Worm (Caenorhabditis elegans) whole organism, L1 larva: Measurements from ENCODE around the gene srx-111.

Source experiments
- dpl-1 ChIP-seq, 3 experiments: fragments of 150-350 bp in 2 of 3; sonication (generic microtip) in 1 of 3; optimal IDR thresholded peaks; 2 replicates each; lab custom pipeline; 2014 to 2017; ENCODE audit warnings: missing biosample characterization in 3 of 3, missing genetic modification characterization in 3 of 3, missing genetic modification reagents in 3 of 3
- efl-1 ChIP-seq, 4 experiments: fragments of 150-350 bp; optimal IDR thresholded peaks in 3 of 4; peaks in 1 of 4; 1 replicate in 1 of 4; 2 replicates in 3 of 4; lab custom pipeline; 2014; ENCODE audit warnings: missing biosample characterization in 2 of 4, missing genetic modification characterization in 2 of 4, missing genetic modification reagents in 2 of 4
- hlh-17 ChIP-seq: fragments of 200-800 bp; sonication (Bioruptor generic); optimal IDR thresholded peaks from 2 replicates; lab custom pipeline; 2018; ENCODE audit warnings: missing genetic modification characterization, mild to moderate bottlenecking, missing compliant biosample characterization, moderate library complexity, borderline replicate concordance
- lin-13 ChIP-seq: fragments of 150-350 bp; optimal IDR thresholded peaks from 2 replicates; lab custom pipeline; 2014; ENCODE audit warnings: missing biosample characterization, missing genetic modification reagents, missing genetic modification characterization
- nhr-237 ChIP-seq: fragments of 150-350 bp; optimal IDR thresholded peaks from 2 replicates; lab custom pipeline; 2014; ENCODE audit warnings: missing biosample characterization, missing genetic modification characterization
- nhr-77 ChIP-seq: fragments of 150-350 bp; optimal IDR thresholded peaks from 2 replicates; lab custom pipeline; 2014; ENCODE audit warnings: missing biosample characterization, missing genetic modification characterization
- zag-1 ChIP-seq: fragments of 150-350 bp; optimal IDR thresholded peaks from 2 replicates; lab custom pipeline; 2014; ENCODE audit warnings: missing biosample characterization, missing genetic modification characterization

DNA sequence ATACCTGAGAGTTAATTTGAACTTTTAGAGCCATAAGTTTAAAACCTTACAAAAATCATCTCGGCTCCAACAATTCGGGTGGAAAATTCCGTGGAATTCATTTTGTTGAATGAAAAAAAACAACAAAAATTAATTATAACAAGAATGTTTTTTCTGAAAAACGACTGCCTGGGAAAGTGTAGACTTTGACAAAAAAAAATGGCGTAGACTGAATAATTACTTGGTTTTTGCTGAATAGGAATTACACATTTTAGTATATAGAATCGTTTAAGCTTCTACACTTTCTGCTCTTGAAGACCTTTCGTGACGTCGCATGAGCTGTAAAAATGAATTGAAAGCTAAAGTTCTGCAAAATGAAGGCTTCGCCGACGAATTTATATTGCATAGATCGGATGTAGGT lies 6.9 kb downstream of the srx-111 start, which contains the start of gene srx-112:
- TF ChIP-seq zag-1: no peak
- TF ChIP-seq nhr-237 (tag; lab: Kevin White, UChicago): no peak
- no peak for TF ChIP-seq lin-13 (GFP tag; lab: Kevin White, UChicago)
- TF ChIP-seq hlh-17 (GFP tag; lab: Kevin White, UChicago): no peak
- TF ChIP-seq efl-1 (optimal IDR thresholded peaks at IDR 0.05; lab: Kevin White, UChicago): no peak
- no peak for TF ChIP-seq efl-1 (GFP tag; optimal IDR thresholded peaks at IDR 0.05 in 1 of 2; lab: Kevin White, UChicago)
- TF ChIP-seq nhr-77: no peak
- no peak for TF ChIP-seq dpl-1 (GFP tag; optimal IDR thresholded peaks at IDR 0.05; lab: Kevin White, UChicago)
